Worm (Caenorhabditis elegans): ENCODE data around the gene F36H12.17.

ce11 chrIV:5306040-5306439 is 28.4 kb upstream of the F36H12.17 start, which contains the start of gene ZK354.8:
- no peak for TF ChIP-seq nhr-25 (tag; optimal IDR thresholded peaks at IDR 0.05)
- no peak for TF ChIP-seq snpc-4 (tag; optimal IDR thresholded peaks at IDR 0.05)
- no peak for TF ChIP-seq nhr-76 (tag; optimal IDR thresholded peaks at IDR 0.05)
- no peak for TF ChIP-seq nhr-11 (tag; optimal IDR thresholded peaks at IDR 0.05)
- no peak for TF ChIP-seq ceh-9 (tag; optimal IDR thresholded peaks at IDR 0.05)
- TF ChIP-seq unc-62 (GFP tag; optimal IDR thresholded peaks at IDR 0.05) = no peak
- no peak for TF ChIP-seq fkh-10 (GFP tag; optimal IDR thresholded peaks at IDR 0.05)
